Worm (Caenorhabditis elegans): Measurements from ENCODE around the gene idpp-6.

DNA sequence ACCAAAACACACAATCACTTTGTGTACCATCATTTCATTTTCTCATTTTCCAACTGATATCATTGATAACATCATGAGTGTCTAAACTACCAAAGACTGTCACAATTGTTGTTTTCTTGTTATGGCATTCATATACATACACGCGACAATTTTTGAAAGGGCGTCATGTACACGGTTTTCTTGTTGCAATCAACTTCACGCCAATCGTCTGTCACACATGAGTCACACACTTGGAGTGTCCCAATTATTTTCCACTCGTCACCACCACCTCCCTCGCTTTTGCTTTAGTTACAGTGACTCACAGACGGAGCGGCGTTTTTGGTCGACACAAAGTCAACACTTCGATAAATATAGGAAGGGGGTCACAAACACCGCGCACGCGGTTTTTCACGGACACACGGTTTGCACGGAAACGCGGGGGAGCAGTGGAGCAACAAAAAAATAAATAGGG lies 35.0 kb upstream of the idpp-6 start:
- peak; percentile 95 for TF ChIP-seq pqm-1 (tag; optimal IDR thresholded peaks at IDR 0.05)
- TF ChIP-seq ceh-82 (tag; optimal IDR thresholded peaks at IDR 0.05) = no peak
- no peak for TF ChIP-seq ztf-11 (tag; optimal IDR thresholded peaks at IDR 0.05)
- peak; percentile 96 for TF ChIP-seq pha-4 (tag; optimal IDR thresholded peaks at IDR 0.05)
- no peak for TF ChIP-seq R02D3.7 (tag; optimal IDR thresholded peaks at IDR 0.05)
- no peak for TF ChIP-seq unc-62 (GFP tag; optimal IDR thresholded peaks at IDR 0.05)
- TF ChIP-seq jun-1 (tag; optimal IDR thresholded peaks at IDR 0.05) = peak; percentile 86
- TF ChIP-seq nhr-77 (tag; optimal IDR thresholded peaks at IDR 0.05) = no peak
- TF ChIP-seq lin-15B (tag; optimal IDR thresholded peaks at IDR 0.05) = no peak
- no peak for TF ChIP-seq nhr-76 (tag; optimal IDR thresholded peaks at IDR 0.05)
- no peak for TF ChIP-seq ama-1 (optimal IDR thresholded peaks at IDR 0.05)
- no peak for TF ChIP-seq nhr-237 (tag; optimal IDR thresholded peaks at IDR 0.05)
- peak; percentile 80 for TF ChIP-seq fos-1 (tag; optimal IDR thresholded peaks at IDR 0.05)

Data from whole organism, L3 larva.